Fruit fly (Drosophila melanogaster) whole organism, embryonic: Measurements from ENCODE around the gene alpha4GT2.

Experiments used
- ATbp ChIP-seq: fragments of 200-800 bp; sonication (Bioruptor generic); optimal IDR thresholded peaks from 2 replicates; lab custom pipeline; 2017; ENCODE audit warnings: missing biosample characterization, mild to moderate bottlenecking, missing genetic modification characterization, missing genetic modification reagents
- Abd-B ChIP-seq: fragments of 200-800 bp; sonication (Bioruptor generic); optimal IDR thresholded peaks from 2 replicates; lab custom pipeline; 2018; ENCODE audit warnings: missing biosample characterization, mild to moderate bottlenecking, missing genetic modification characterization, moderate library complexity
- Awh ChIP-seq: fragments of 200-800 bp; sonication (Bioruptor generic); IDR thresholded peaks from 2 replicates; pipeline ENCODE4, ENCODE4 v1.3.6; 2022; ENCODE audit warnings: missing biosample characterization, missing genetic modification characterization
- CG10543 ChIP-seq: fragments of 200-800 bp; sonication (Bioruptor generic); optimal IDR thresholded peaks from 3 replicates; lab custom pipeline; 2017; ENCODE audit warnings: missing biosample characterization, mild to moderate bottlenecking, missing genetic modification characterization, moderate library complexity
- CG11696 ChIP-seq: fragments of 200-800 bp; sonication (Bioruptor generic); IDR thresholded peaks from 2 replicates; pipeline ENCODE4 v1.3.6; 2022; ENCODE audit warnings: missing biosample characterization, missing genetic modification characterization
- CG12219 ChIP-seq: fragments of 200-800 bp; sonication (Bioruptor generic); optimal IDR thresholded peaks from 3 replicates; lab custom pipeline; 2018; ENCODE audit warnings: missing biosample characterization, mild to moderate bottlenecking, missing genetic modification characterization
- CG12659 ChIP-seq: fragments of 200-800 bp; sonication (Bioruptor generic); optimal IDR thresholded peaks from 3 replicates; lab custom pipeline; 2017; ENCODE audit warnings: mild to moderate bottlenecking, missing biosample characterization, missing genetic modification reagents, missing genetic modification characterization
- CG13287 ChIP-seq: fragments of 200-800 bp; sonication (Bioruptor generic); IDR thresholded peaks from 2 replicates; pipeline ENCODE4 v1.3.6; 2022; ENCODE audit warnings: missing biosample characterization, missing genetic modification characterization; ENCODE audit not compliant: partially characterized antibody
- CG15073 ChIP-seq: fragments of 200-800 bp; sonication (Bioruptor generic); optimal IDR thresholded peaks from 2 replicates; lab custom pipeline; 2016; ENCODE audit warnings: missing biosample characterization, missing genetic modification characterization
- CG15269 ChIP-seq: fragments of 200-800 bp; sonication (Bioruptor generic); optimal IDR thresholded peaks from 2 replicates; lab custom pipeline; 2018; ENCODE audit warnings: missing biosample characterization, mild to moderate bottlenecking, missing genetic modification characterization, moderate library complexity
- CG1792 ChIP-seq: fragments of 200-800 bp; sonication (Bioruptor generic); optimal IDR thresholded peaks from 2 replicates; lab custom pipeline; 2016; ENCODE audit warnings: missing biosample characterization, missing genetic modification characterization
- CG30020 ChIP-seq: fragments of 200-800 bp; optimal IDR thresholded peaks from 2 replicates; lab custom pipeline; 2019; ENCODE audit warnings: missing biosample characterization, mild to moderate bottlenecking, missing genetic modification characterization, moderate library complexity
- CG30403 ChIP-seq: fragments of 200-800 bp; sonication (Bioruptor generic); optimal IDR thresholded peaks from 3 replicates; lab custom pipeline; 2016; ENCODE audit warnings: missing biosample characterization, missing genetic modification characterization
- CG3847 ChIP-seq: fragments of 200-800 bp; sonication (Bioruptor generic); IDR thresholded peaks from 2 replicates; pipeline ENCODE4 v1.3.6; 2022; ENCODE audit warnings: missing biosample characterization, missing genetic modification characterization
- CG5245 ChIP-seq: fragments of 200-800 bp; sonication (Bioruptor generic); optimal IDR thresholded peaks from 3 replicates; lab custom pipeline; 2016; ENCODE audit warnings: missing biosample characterization, missing genetic modification characterization
- CG8290 ChIP-seq, 3 experiments: fragments of 200-800 bp; sonication (Bioruptor generic); optimal IDR thresholded peaks; 2 replicates each; lab custom pipeline; 2016 to 2019; ENCODE audit warnings: missing biosample characterization in 3 of 3, missing genetic modification characterization in 3 of 3, mild to moderate bottlenecking in 2 of 3, moderate library complexity in 1 of 3
- CG8478 ChIP-seq: fragments of >200 bp; optimal IDR thresholded peaks from 2 replicates; lab custom pipeline; 2018
- CG9437 ChIP-seq: fragments of 200-800 bp; sonication (Bioruptor generic); optimal IDR thresholded peaks from 2 replicates; lab custom pipeline; 2018; ENCODE audit warnings: missing biosample characterization, mild to moderate bottlenecking, missing genetic modification characterization
- CG9609 ChIP-seq: fragments of 200-800 bp; sonication (Bioruptor generic); optimal IDR thresholded peaks from 3 replicates; lab custom pipeline; 2016; ENCODE audit warnings: missing biosample characterization, missing genetic modification characterization
- D ChIP-seq, 2 experiments: fragments of 200-800 bp in 1 of 2; fragments of >200 bp in 1 of 2; sonication (Bioruptor generic) in 1 of 2; optimal IDR thresholded peaks; 2 replicates in 1 of 2; 3 replicates in 1 of 2; lab custom pipeline; 2017; ENCODE audit warnings: mild to moderate bottlenecking in 1 of 2, missing biosample characterization in 1 of 2, missing genetic modification characterization in 1 of 2, missing genetic modification reagents in 1 of 2
- Hand ChIP-seq: fragments of 200-800 bp; sonication (Bioruptor generic); optimal IDR thresholded peaks from 2 replicates; lab custom pipeline; 2017; ENCODE audit warnings: mild to moderate bottlenecking, missing biosample characterization, missing genetic modification reagents, missing genetic modification characterization
- NfI ChIP-seq: fragments of 200-800 bp; sonication (Bioruptor generic); optimal IDR thresholded peaks from 3 replicates; lab custom pipeline; 2018; ENCODE audit warnings: missing biosample characterization, mild to moderate bottlenecking, missing genetic modification characterization, moderate library complexity
- PHDP ChIP-seq: fragments of 200-800 bp; sonication (Bioruptor generic); optimal IDR thresholded peaks from 3 replicates; lab custom pipeline; 2018; ENCODE audit warnings: missing biosample characterization, mild to moderate bottlenecking, missing genetic modification characterization, moderate library complexity
- Poxn ChIP-seq: fragments of 200-800 bp; sonication (Bioruptor generic); IDR thresholded peaks from 2 replicates; pipeline ENCODE4 v1.3.6; 2022; ENCODE audit warnings: missing biosample characterization, missing genetic modification characterization
- Ptx1 ChIP-seq: fragments of 200-800 bp; sonication (Bioruptor generic); IDR thresholded peaks from 2 replicates; pipeline ENCODE4 v1.3.6; 2022; ENCODE audit warnings: missing biosample characterization, missing genetic modification characterization
- Scr ChIP-seq: fragments of 200-800 bp; sonication (Bioruptor generic); IDR thresholded peaks from 2 replicates; pipeline ENCODE4 v1.3.6; 2022; ENCODE audit warnings: missing biosample characterization, missing genetic modification characterization; ENCODE audit not compliant: partially characterized antibody
- Sin3A ChIP-seq: fragments of >200 bp; optimal IDR thresholded peaks from 2 replicates; lab custom pipeline; 2018
- Usf ChIP-seq: fragments of 200-800 bp; sonication (Bioruptor generic); optimal IDR thresholded peaks from 2 replicates; lab custom pipeline; 2017; ENCODE audit warnings: missing genotype, missing biosample characterization, missing genetic modification characterization
- YL-1 ChIP-seq: fragments of 200-800 bp; sonication (Bioruptor generic); optimal IDR thresholded peaks from 3 replicates; lab custom pipeline; 2017; ENCODE audit warnings: missing biosample characterization, mild to moderate bottlenecking, missing genetic modification characterization
- ab ChIP-seq: fragments of 200-800 bp; sonication (Bioruptor generic); optimal IDR thresholded peaks from 2 replicates; lab custom pipeline; 2016; ENCODE audit warnings: missing biosample characterization, missing genetic modification characterization
- chm ChIP-seq: fragments of 200-800 bp; sonication (Bioruptor generic); IDR thresholded peaks from 2 replicates; pipeline ENCODE4 v1.3.6; 2022; ENCODE audit warnings: missing biosample characterization, missing genetic modification characterization
- crp ChIP-seq, 2 experiments: fragments of 200-800 bp; sonication (Bioruptor generic); optimal IDR thresholded peaks; 2 replicates in 1 of 2; 3 replicates in 1 of 2; lab custom pipeline; 2017; ENCODE audit warnings: missing biosample characterization in 2 of 2, missing genetic modification characterization in 2 of 2, mild to moderate bottlenecking in 1 of 2, moderate library complexity in 1 of 2
- dan ChIP-seq: fragments of 200-800 bp; sonication (Bioruptor generic); IDR thresholded peaks from 2 replicates; pipeline ENCODE4 v1.3.6; 2022; ENCODE audit warnings: missing biosample characterization, missing genetic modification characterization
- esg ChIP-seq: fragments of 200-800 bp; sonication (Bioruptor generic); conservative IDR thresholded peaks from 2 replicates; pipeline ENCODE4 v1.3.6; 2022; ENCODE audit warnings: missing biosample characterization, missing genetic modification characterization
- grn ChIP-seq: fragments of 200-800 bp; sonication (Bioruptor generic); optimal IDR thresholded peaks from 3 replicates; lab custom pipeline; 2017; ENCODE audit warnings: missing biosample characterization, missing genetic modification characterization
- gsb-n ChIP-seq: fragments of 200-800 bp; sonication (Bioruptor generic); optimal IDR thresholded peaks from 3 replicates; lab custom pipeline; 2018; ENCODE audit warnings: missing biosample characterization, mild to moderate bottlenecking, missing genetic modification characterization
- lbe ChIP-seq: fragments of 200-800 bp; sonication (Bioruptor generic); optimal IDR thresholded peaks from 2 replicates; lab custom pipeline; 2016; ENCODE audit warnings: missing biosample characterization, mild to moderate bottlenecking, missing genetic modification characterization
- lola ChIP-seq, 3 experiments: fragments of >200 bp in 2 of 3; fragments of 200-800 bp in 1 of 3; sonication (Bioruptor generic) in 1 of 3; optimal IDR thresholded peaks; 2 replicates each; lab custom pipeline; 2017 to 2019; ENCODE audit warnings: missing biosample characterization in 3 of 3, missing genetic modification characterization in 3 of 3, mild to moderate bottlenecking in 1 of 3, moderate library complexity in 1 of 3
- nau ChIP-seq: fragments of 200-800 bp; sonication (Bioruptor generic); optimal IDR thresholded peaks from 3 replicates; lab custom pipeline; 2017; ENCODE audit warnings: missing biosample characterization, mild to moderate bottlenecking, missing genetic modification characterization, missing genetic modification reagents
- onecut ChIP-seq: fragments of 200-800 bp; sonication (Bioruptor generic); IDR thresholded peaks from 2 replicates; pipeline ENCODE4 v1.3.6; 2022; ENCODE audit warnings: missing biosample characterization, missing genetic modification characterization
- otp ChIP-seq: fragments of 200-800 bp; sonication (Bioruptor generic); IDR thresholded peaks from 3 replicates; pipeline ENCODE4, ENCODE4 v1.3.6; 2022; ENCODE audit warnings: missing biosample characterization, missing genetic modification characterization
- prd ChIP-seq, 3 experiments: fragments of >200 bp in 2 of 3; fragments of 200-800 bp in 1 of 3; sonication (Bioruptor generic) in 1 of 3; optimal IDR thresholded peaks in 2 of 3; IDR thresholded peaks in 1 of 3; 2 replicates in 2 of 3; 3 replicates in 1 of 3; pipeline versions ENCODE4 v1.3.6 to Lab custom; 2017 to 2022; ENCODE audit warnings: missing biosample characterization in 1 of 3, missing genetic modification characterization in 1 of 3
- stwl ChIP-seq: fragments of 200-800 bp; sonication (Bioruptor generic); optimal IDR thresholded peaks from 3 replicates; lab custom pipeline; 2018; ENCODE audit warnings: missing biosample characterization, mild to moderate bottlenecking, missing genetic modification characterization, moderate library complexity
- twi ChIP-seq: fragments of 200-800 bp; optimal IDR thresholded peaks from 2 replicates; lab custom pipeline; 2019; ENCODE audit warnings: missing biosample characterization, mild to moderate bottlenecking, missing genetic modification characterization, moderate library complexity
- tx ChIP-seq: fragments of 200-800 bp; sonication (Bioruptor generic); optimal IDR thresholded peaks from 2 replicates; lab custom pipeline; 2016; ENCODE audit warnings: missing biosample characterization, missing genetic modification characterization
- vvl ChIP-seq: fragments of 200-800 bp; sonication (Bioruptor generic); IDR thresholded peaks from 2 replicates; pipeline ENCODE4 v1.3.6; 2022; ENCODE audit warnings: missing biosample characterization, missing genetic modification characterization
- wor ChIP-seq: fragments of 200-800 bp; sonication (Bioruptor generic); IDR thresholded peaks from 2 replicates; pipeline ENCODE4 v1.3.6; 2022; ENCODE audit warnings: missing biosample characterization, missing genetic modification characterization

Gene alpha4GT2

dm6 chr3R:25829598-25829997 lies 2.4 kb upstream of the alpha4GT2 start, which contains the start of gene Mst57Dc:
Mst57Dc (minus strand) TSS chr3R:25829698.
- TF ChIP-seq grn (no peak), CG8478 (lab: Kevin White, UChicago) (no peak), CG9437 (GFP tag; lab: Kevin White, UChicago) (no peak)

DNA sequence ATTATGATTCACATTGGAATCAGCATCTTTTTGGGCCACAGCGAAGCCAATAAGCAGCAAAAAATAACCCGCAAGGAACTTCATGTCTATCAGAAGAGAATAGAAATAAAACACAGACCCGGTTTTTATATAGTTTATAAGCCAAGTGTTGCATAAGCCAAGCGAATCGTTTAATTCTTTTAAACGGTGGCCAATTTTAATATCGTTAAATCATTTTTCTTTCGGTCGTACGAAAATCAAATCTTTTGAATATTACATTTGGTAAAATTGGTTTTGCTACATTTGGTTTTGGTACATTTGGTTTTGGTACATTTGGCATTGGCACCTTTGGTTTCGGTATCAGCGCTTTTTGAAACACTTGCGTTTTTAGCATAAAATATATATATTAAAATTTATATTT lies 1.9 kb upstream of the alpha4GT2 start, which contains the start of gene Sfp96F:
Gene Sfp96F, minus strand, starts transcription at position 101 of the 400 bp plus-strand sequence.
- TF ChIP-seq CG12219 (no peak), ATbp (no peak), lbe (GFP tag; lab: Kevin White, UChicago) (no peak), CG9609 (GFP tag; lab: Kevin White, UChicago) (no peak), CG1792 (GFP tag; lab: Kevin White, UChicago) (no peak), nau (no peak), Scr (GFP tag; lab: Robert Waterston, UW) (no peak), CG15269 (no peak), otp (GFP tag; lab: Robert Waterston, UW) (no peak), gsb-n (tag; lab: Kevin White, UChicago) (no peak), tx (GFP tag; lab: Kevin White, UChicago) (no peak), CG30020 (no peak), onecut (GFP tag; lab: Robert Waterston, UW) (no peak), Sin3A (no peak), PHDP (tag; lab: Kevin White, UChicago) (no peak), lola (GFP tag; optimal IDR thresholded peaks at IDR 0.05; lab: Kevin White, UChicago) (no peak)

- TF ChIP-seq vvl (GFP tag; lab: Robert Waterston, UW) (no peak), CG5245 (GFP tag; lab: Kevin White, UChicago) (no peak), CG15073 (GFP tag; lab: Kevin White, UChicago) (no peak), CG3847 (GFP tag; lab: Robert Waterston, UW) (no peak), Awh (no peak), Ptx1 (GFP tag; lab: Robert Waterston, UW) (no peak), crp (GFP tag; optimal IDR thresholded peaks at IDR 0.05; lab: Kevin White, UChicago) (no peak), esg (GFP tag; lab: Robert Waterston, UW) (no peak), CG30403 (no peak), Hand (GFP tag; lab: Kevin White, UChicago) (no peak), twi (tag; lab: Kevin White, UChicago) (no peak), CG13287 (no peak), CG11696 (GFP tag; lab: Robert Waterston, UW) (no peak), D (optimal IDR thresholded peaks at IDR 0.05; lab: Kevin White, UChicago) (no peak), D (GFP tag; optimal IDR thresholded peaks at IDR 0.05; lab: Kevin White, UChicago) (no peak), Poxn (GFP tag; lab: Robert Waterston, UW) (no peak), tx (GFP tag; lab: Kevin White, UChicago) (no peak), prd (optimal IDR thresholded peaks at IDR 0.05; lab: Kevin White, UChicago) (no peak), prd (GFP tag; IDR thresholded peaks at IDR 0.05; lab: Robert Waterston, UW) (no peak), Usf (no peak)
- TF ChIP-seq, all 482 proteins: peak for 0
Observed at dm6 chr3R:25830814-25831213, 1.2 kb upstream of the alpha4GT2 start, which contains the start of gene Mst57Db. Mst57Db (minus strand) TSS chr3R:25830914.

dm6 chr3R:25851224-25851682 lies 19.2 kb downstream of the alpha4GT2 start, which contains the start of the genes CG14545 and CG5886:
CG14545 (minus strand) TSS chr3R:25851291.
CG5886 (plus strand) TSS chr3R:25851632.
- no peak for TF ChIP-seq CG10543
- no peak for TF ChIP-seq dan (GFP tag; lab: Robert Waterston, UW)
- no peak for TF ChIP-seq ab (GFP tag; lab: Kevin White, UChicago)
- TF ChIP-seq CG8290 (GFP tag; optimal IDR thresholded peaks at IDR 0.05; lab: Kevin White, UChicago): no peak
- TF ChIP-seq CG8290 (tag; optimal IDR thresholded peaks at IDR 0.05; lab: Kevin White, UChicago): no peak
- TF ChIP-seq chm (GFP tag; lab: Robert Waterston, UW): no peak
- no peak for TF ChIP-seq wor (GFP tag; lab: Robert Waterston, UW)
- TF ChIP-seq stwl (tag; lab: Kevin White, UChicago): peak; percentile 89
- peak; percentile 19 for TF ChIP-seq YL-1
- peak; percentile 39 for TF ChIP-seq CG12659 (GFP tag; lab: Kevin White, UChicago)
- TF ChIP-seq NfI (GFP tag; lab: Kevin White, UChicago): no peak
- no peak for TF ChIP-seq Abd-B (GFP tag; lab: Kevin White, UChicago)
